Worm (Caenorhabditis elegans): ENCODE measurements around the gene F23B2.10.

F23B2.10 gene

DNA sequence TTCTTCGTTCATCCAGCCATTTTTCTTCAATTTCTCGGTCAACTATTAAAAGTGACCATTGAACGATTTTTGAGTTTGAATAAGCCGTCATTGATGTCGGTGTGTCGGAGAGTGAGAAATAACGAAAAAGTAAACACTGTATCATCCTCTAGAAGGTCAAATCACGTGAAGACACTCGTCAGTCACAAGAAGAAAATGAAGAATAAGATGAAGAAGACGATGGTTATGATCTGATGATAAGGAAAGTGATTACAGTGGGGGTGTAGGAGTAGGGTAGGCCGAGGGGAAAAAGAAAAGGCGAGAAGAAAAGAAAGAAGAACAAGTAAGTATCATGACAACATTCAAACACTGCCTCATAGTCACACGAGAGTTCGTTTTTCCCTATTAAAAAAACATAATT lies 44.0 kb upstream of the F23B2.10 start (continued):
- TF ChIP-seq mef-2 (tag; optimal IDR thresholded peaks at IDR 0.05) (no peak), blmp-1 (tag; optimal IDR thresholded peaks at IDR 0.05) (peak; percentile 93), lin-14 (GFP tag; optimal IDR thresholded peaks at IDR 0.05) (peak; percentile 85), tbx-2 (tag; optimal IDR thresholded peaks at IDR 0.05) (peak; percentile 74), nhr-28 (tag; optimal IDR thresholded peaks at IDR 0.05) (no peak), fkh-4 (tag; optimal IDR thresholded peaks at IDR 0.05; ENCODE audit: borderline replicate concordance) (no peak), unc-130 (tag; optimal IDR thresholded peaks at IDR 0.05) (peak; percentile 23), ceh-63 (GFP tag; optimal IDR thresholded peaks at IDR 0.05) (no peak), elt-2 (tag; optimal IDR thresholded peaks at IDR 0.05) (peak; percentile 77), mep-1 (tag; optimal IDR thresholded peaks at IDR 0.05) (peak; percentile 72), vab-15 (tag; optimal IDR thresholded peaks at IDR 0.05) (no peak), pqm-1 (tag; optimal IDR thresholded peaks at IDR 0.05) (no peak), rnt-1 (tag; optimal IDR thresholded peaks at IDR 0.05) (no peak), hlh-4 (tag; optimal IDR thresholded peaks at IDR 0.05) (no peak), ceh-82 (tag; optimal IDR thresholded peaks at IDR 0.05) (no peak), jun-1 (tag; optimal IDR thresholded peaks at IDR 0.05) (no peak), xbp-1 (tag; optimal IDR thresholded peaks at IDR 0.05) (peak; percentile 30), lin-39 (tag; optimal IDR thresholded peaks at IDR 0.05) (no peak), ceh-8 (GFP tag; optimal IDR thresholded peaks at IDR 0.05) (no peak), egl-13 (tag; optimal IDR thresholded peaks at IDR 0.05) (no peak), zip-4 (GFP tag; optimal IDR thresholded peaks at IDR 0.05) (no peak), C34B4.2 (tag; optimal IDR thresholded peaks at IDR 0.05) (no peak), lin-13 (GFP tag; optimal IDR thresholded peaks at IDR 0.05) (peak; percentile 13), skn-1 (tag; optimal IDR thresholded peaks at IDR 0.05) (peak; percentile 24), lir-3 (tag; optimal IDR thresholded peaks at IDR 0.05; ENCODE audit: poor library complexity) (peak; percentile 7), elt-3 (tag; optimal IDR thresholded peaks at IDR 0.05) (peak in 4 of 6 experiments; percentile 79 to 96 (median 84)), nhr-77 (tag; optimal IDR thresholded peaks at IDR 0.05) (no peak), unc-86 (tag; optimal IDR thresholded peaks at IDR 0.05) (no peak), lin-35 (GFP tag; optimal IDR thresholded peaks at IDR 0.05) (peak in 1 of 2 experiments; percentile 85), ama-1 (optimal IDR thresholded peaks at IDR 0.05) (peak; percentile 17), sup-37 (GFP tag; optimal IDR thresholded peaks at IDR 0.05) (no peak), ces-1 (GFP tag; optimal IDR thresholded peaks at IDR 0.05) (no peak), nhr-12 (tag; optimal IDR thresholded peaks at IDR 0.05) (no peak), snu-23 (GFP tag; optimal IDR thresholded peaks at IDR 0.05) (peak; percentile 88), nhr-11 (tag; optimal IDR thresholded peaks at IDR 0.05) (no peak), nhr-90 (tag; optimal IDR thresholded peaks at IDR 0.05; ENCODE audit: poor library complexity) (peak; percentile 90), fkh-10 (GFP tag; optimal IDR thresholded peaks at IDR 0.05) (no peak), alr-1 (tag; optimal IDR thresholded peaks at IDR 0.05; ENCODE audit: borderline replicate concordance) (no peak), ztf-4 (tag; optimal IDR thresholded peaks at IDR 0.05) (peak; percentile 36), mdl-1 (tag; optimal IDR thresholded peaks at IDR 0.05) (peak in 1 of 2 experiments; percentile 78), zag-1 (tag; optimal IDR thresholded peaks at IDR 0.05) (no peak), dpl-1 (GFP tag; optimal IDR thresholded peaks at IDR 0.05) (peak in 2 of 3 experiments; percentile 27 to 37)

DNA sequence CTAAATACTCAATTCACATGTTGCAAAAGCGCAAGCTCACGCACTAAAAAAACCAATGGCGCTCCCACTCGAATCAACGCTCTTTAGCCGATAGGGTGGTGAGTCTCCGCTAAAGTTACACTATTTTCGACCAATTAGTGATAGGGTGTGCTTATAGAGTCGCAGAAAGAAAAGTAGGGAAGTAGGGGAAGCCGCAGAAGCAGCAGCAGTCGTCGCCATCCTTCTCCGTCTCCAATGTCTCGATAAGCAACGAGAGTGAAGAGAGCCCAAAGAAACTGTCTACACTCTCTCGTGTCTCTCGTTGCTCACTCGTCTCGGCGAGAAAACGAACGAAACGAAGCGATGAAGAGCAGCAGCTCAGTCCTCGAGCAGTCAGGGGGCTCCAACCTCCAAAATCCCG lies 42.6 kb upstream of the F23B2.10 start:
- no peak for TF ChIP-seq ets-5 (GFP tag; IDR thresholded peaks at IDR 0.05)
- TF ChIP-seq unc-86 (tag; optimal IDR thresholded peaks at IDR 0.05): peak; percentile 77
- TF ChIP-seq nhr-84 (tag; optimal IDR thresholded peaks at IDR 0.05): no peak
- peak; percentile 52 for TF ChIP-seq skn-1 (tag; optimal IDR thresholded peaks at IDR 0.05)
- TF ChIP-seq nhr-47 (tag; optimal IDR thresholded peaks at IDR 0.05): peak; percentile 32
- peak; percentile 39 for TF ChIP-seq irx-1 (tag; optimal IDR thresholded peaks at IDR 0.05)
- peak in 1 of 2 experiments; percentile 13 for TF ChIP-seq egl-27 (tag; optimal IDR thresholded peaks at IDR 0.05)
- TF ChIP-seq fos-1 (tag; optimal IDR thresholded peaks at IDR 0.05): peak; percentile 72
- no peak for TF ChIP-seq sox-4 (tag; optimal IDR thresholded peaks at IDR 0.05)
- TF ChIP-seq rnt-1 (tag; optimal IDR thresholded peaks at IDR 0.05): peak; percentile 79
- peak; percentile 93 for TF ChIP-seq lin-14 (GFP tag; optimal IDR thresholded peaks at IDR 0.05)
- TF ChIP-seq fkh-4 (tag; optimal IDR thresholded peaks at IDR 0.05; ENCODE audit: borderline replicate concordance): peak; percentile 20
- TF ChIP-seq C34B4.2 (tag; optimal IDR thresholded peaks at IDR 0.05): no peak
- TF ChIP-seq snu-23 (GFP tag; optimal IDR thresholded peaks at IDR 0.05): peak; percentile 75
- peak; percentile 43 for TF ChIP-seq egl-13 (tag; optimal IDR thresholded peaks at IDR 0.05)
- TF ChIP-seq unc-62 (GFP tag; optimal IDR thresholded peaks at IDR 0.05): no peak
- no peak for TF ChIP-seq mab-9 (GFP tag; IDR thresholded peaks at IDR 0.05)
- TF ChIP-seq ceh-8 (GFP tag; optimal IDR thresholded peaks at IDR 0.05): peak; percentile 29
- peak in 1 of 2 experiments; percentile 62 for TF ChIP-seq mdl-1 (tag; optimal IDR thresholded peaks at IDR 0.05)
- TF ChIP-seq grh-1 (GFP tag; IDR thresholded peaks at IDR 0.05): no peak
- peak; percentile 79 for TF ChIP-seq dsc-1 (tag; optimal IDR thresholded peaks at IDR 0.05)

Data from whole organism, L1 larva.